Worm (Caenorhabditis elegans) whole organism, L1 larva: ENCODE measurements around the gene snpn-1.

Source experiments
- C16A3.4 ChIP-seq: fragments of 150-350 bp; optimal IDR thresholded peaks from 2 replicates; lab custom pipeline; 2014; ENCODE audit warnings: missing biosample characterization, missing genetic modification characterization
- C34B4.2 ChIP-seq: sonication (generic microtip); optimal IDR thresholded peaks from 2 replicates; lab custom pipeline; 2017; ENCODE audit warnings: mild to moderate bottlenecking, missing genetic modification characterization, missing compliant biosample characterization
- F16B12.6 ChIP-seq: fragments of 150-350 bp; optimal IDR thresholded peaks from 2 replicates; lab custom pipeline; 2014; ENCODE audit warnings: missing biosample characterization, missing genetic modification characterization
- Y116A8C.19 ChIP-seq: sonication (generic microtip); optimal IDR thresholded peaks from 2 replicates; lab custom pipeline; 2016; ENCODE audit warnings: missing compliant biosample characterization, missing genetic modification characterization, borderline replicate concordance
- blmp-1 ChIP-seq: fragments of 150-350 bp; optimal IDR thresholded peaks from 2 replicates; lab custom pipeline; 2014; ENCODE audit warnings: missing biosample characterization, missing genetic modification characterization
- ceh-63 ChIP-seq: fragments of 200-800 bp; sonication (Bioruptor generic); optimal IDR thresholded peaks from 2 replicates; lab custom pipeline; 2018; ENCODE audit warnings: mild to moderate bottlenecking, missing genetic modification characterization, missing compliant biosample characterization
- ceh-8 ChIP-seq: fragments of 200-800 bp; sonication (Bioruptor generic); optimal IDR thresholded peaks from 2 replicates; lab custom pipeline; 2018; ENCODE audit warnings: mild to moderate bottlenecking, missing genetic modification characterization, moderate library complexity, missing compliant biosample characterization
- ceh-82 ChIP-seq, 3 experiments: fragments of 150-350 bp in 1 of 3; sonication (generic microtip) in 2 of 3; optimal IDR thresholded peaks; 2 replicates each; lab custom pipeline; 2014 to 2017; ENCODE audit warnings: missing biosample characterization in 3 of 3, missing genetic modification characterization in 3 of 3
- ceh-88 ChIP-seq: fragments of 200-800 bp; sonication (Bioruptor generic); IDR thresholded peaks from 2 replicates; pipeline ENCODE4 v1.3.6; 2022; ENCODE audit warnings: missing genetic modification characterization, missing compliant biosample characterization
- ceh-90 ChIP-seq: sonication (generic microtip); optimal IDR thresholded peaks from 2 replicates; lab custom pipeline; 2016; ENCODE audit warnings: missing genetic modification characterization, missing compliant biosample characterization
- dpl-1 ChIP-seq, 3 experiments: fragments of 150-350 bp in 2 of 3; sonication (generic microtip) in 1 of 3; optimal IDR thresholded peaks; 2 replicates each; lab custom pipeline; 2014 to 2017; ENCODE audit warnings: missing biosample characterization in 3 of 3, missing genetic modification characterization in 3 of 3, missing genetic modification reagents in 3 of 3
- egl-27 ChIP-seq, 2 experiments: fragments of 150-350 bp in 1 of 2; sonication (generic microtip); optimal IDR thresholded peaks; 3 replicates each; lab custom pipeline; 2017 to 2018; ENCODE audit warnings: missing biosample characterization in 2 of 2, missing genetic modification characterization in 2 of 2, missing genetic modification reagents in 2 of 2
- elt-3 ChIP-seq, 6 experiments: fragments of 150-350 bp in 1 of 6; sonication (generic microtip); optimal IDR thresholded peaks; 2 replicates each; lab custom pipeline; 2017 to 2018; ENCODE audit warnings: missing biosample characterization in 6 of 6, missing genetic modification characterization in 6 of 6, inconsistent platforms in 1 of 6
- fkh-4 ChIP-seq: sonication (generic microtip); optimal IDR thresholded peaks from 2 replicates; lab custom pipeline; 2016; ENCODE audit warnings: missing compliant biosample characterization, missing genetic modification characterization, borderline replicate concordance
- fos-1 ChIP-seq: fragments of 150-350 bp; optimal IDR thresholded peaks from 2 replicates; lab custom pipeline; 2014; ENCODE audit warnings: missing biosample characterization, missing genetic modification characterization
- hlh-4 ChIP-seq: sonication (generic microtip); optimal IDR thresholded peaks from 2 replicates; lab custom pipeline; 2016; ENCODE audit warnings: mild to moderate bottlenecking, missing genetic modification characterization, missing compliant biosample characterization
- hpl-2 ChIP-seq: fragments of 150-350 bp; optimal IDR thresholded peaks from 2 replicates; lab custom pipeline; 2014; ENCODE audit warnings: missing biosample characterization, missing genetic modification reagents, missing genetic modification characterization
- isw-1 ChIP-seq: fragments of 200-800 bp; sonication (Bioruptor generic); IDR thresholded peaks from 2 replicates; pipeline ENCODE4 v1.3.6; 2022; ENCODE audit warnings: missing genetic modification characterization, missing compliant biosample characterization
- lin-13 ChIP-seq: fragments of 150-350 bp; optimal IDR thresholded peaks from 2 replicates; lab custom pipeline; 2014; ENCODE audit warnings: missing biosample characterization, missing genetic modification reagents, missing genetic modification characterization
- lin-14 ChIP-seq: fragments of 200-800 bp; sonication (Bioruptor generic); optimal IDR thresholded peaks from 2 replicates; lab custom pipeline; 2018; ENCODE audit warnings: mild to moderate bottlenecking, missing genetic modification characterization, moderate library complexity, missing compliant biosample characterization
- lin-15B ChIP-seq: fragments of 150-350 bp; sonication (generic microtip); optimal IDR thresholded peaks from 3 replicates; lab custom pipeline; 2014; ENCODE audit warnings: missing biosample characterization, missing genetic modification characterization
- lin-35 ChIP-seq, 2 experiments: fragments of 150-350 bp; optimal IDR thresholded peaks; 2 replicates each; lab custom pipeline; 2014; ENCODE audit warnings: missing biosample characterization in 2 of 2, missing genetic modification characterization in 2 of 2, missing genetic modification reagents in 2 of 2
- lin-39 ChIP-seq: fragments of 150-350 bp; optimal IDR thresholded peaks from 2 replicates; lab custom pipeline; 2014; ENCODE audit warnings: missing biosample characterization, missing genetic modification reagents, missing genetic modification characterization
- lir-3 ChIP-seq: sonication (generic microtip); optimal IDR thresholded peaks from 2 replicates; lab custom pipeline; 2016; ENCODE audit warnings: mild to moderate bottlenecking, missing genetic modification characterization, moderate library complexity, missing compliant biosample characterization; ENCODE audit not compliant: poor library complexity
- lsy-2 ChIP-seq, 2 experiments: fragments of 150-350 bp; optimal IDR thresholded peaks; 2 replicates each; lab custom pipeline; 2014; ENCODE audit warnings: missing biosample characterization in 2 of 2, missing genetic modification characterization in 2 of 2
- mab-9 ChIP-seq: fragments of 200-800 bp; sonication (Bioruptor generic); IDR thresholded peaks from 2 replicates; pipeline ENCODE4 v1.3.6; 2022; ENCODE audit warnings: missing genetic modification reagents, missing genetic modification characterization, missing compliant biosample characterization
- mef-2 ChIP-seq: fragments of 150-350 bp; optimal IDR thresholded peaks from 2 replicates; lab custom pipeline; 2014; ENCODE audit warnings: missing biosample characterization, missing genetic modification characterization
- mep-1 ChIP-seq: fragments of 150-350 bp; optimal IDR thresholded peaks from 2 replicates; lab custom pipeline; 2014; ENCODE audit warnings: missing biosample characterization, missing genetic modification characterization
- nhr-12 ChIP-seq: sonication (generic microtip); optimal IDR thresholded peaks from 2 replicates; lab custom pipeline; 2017; ENCODE audit warnings: missing biosample characterization, missing genetic modification characterization
- nhr-237 ChIP-seq: fragments of 150-350 bp; optimal IDR thresholded peaks from 2 replicates; lab custom pipeline; 2014; ENCODE audit warnings: missing biosample characterization, missing genetic modification characterization
- nhr-71 ChIP-seq: sonication (generic microtip); optimal IDR thresholded peaks from 2 replicates; lab custom pipeline; 2016; ENCODE audit warnings: mild to moderate bottlenecking, missing genetic modification characterization, moderate library complexity, missing compliant biosample characterization
- nhr-84 ChIP-seq: sonication (generic microtip); optimal IDR thresholded peaks from 2 replicates; lab custom pipeline; 2017; ENCODE audit warnings: missing biosample characterization, missing genetic modification characterization
- nhr-85 ChIP-seq: sonication (generic microtip); peaks from one replicate; lab custom pipeline; 2016; ENCODE audit warnings: missing genetic modification characterization, inconsistent platforms, missing compliant biosample characterization
- pqm-1 ChIP-seq: sonication (generic microtip); optimal IDR thresholded peaks from 3 replicates; lab custom pipeline; 2017; ENCODE audit warnings: missing biosample characterization, missing genetic modification characterization
- sox-4 ChIP-seq: sonication (generic microtip); optimal IDR thresholded peaks from 2 replicates; lab custom pipeline; 2016; ENCODE audit warnings: missing genetic modification characterization, missing compliant biosample characterization
- sptf-1 ChIP-seq: fragments of 150-350 bp; optimal IDR thresholded peaks from 2 replicates; lab custom pipeline; 2014; ENCODE audit warnings: missing biosample characterization, missing genetic modification characterization
- unc-130 ChIP-seq: fragments of 150-350 bp; optimal IDR thresholded peaks from 2 replicates; lab custom pipeline; 2017; ENCODE audit warnings: missing biosample characterization, missing genetic modification characterization, inconsistent platforms
- unc-30 ChIP-seq: sonication (generic microtip); optimal IDR thresholded peaks from 2 replicates; lab custom pipeline; 2017; ENCODE audit warnings: missing biosample characterization, missing genetic modification characterization
- unc-62 ChIP-seq: fragments of 150-350 bp; optimal IDR thresholded peaks from 2 replicates; lab custom pipeline; 2014; ENCODE audit warnings: missing biosample characterization, missing genetic modification reagents, missing genetic modification characterization
- unc-98 ChIP-seq: fragments of 200-800 bp; sonication (Bioruptor generic); IDR thresholded peaks from 2 replicates; pipeline ENCODE4 v1.3.6; 2022; ENCODE audit warnings: missing genetic modification characterization, missing compliant biosample characterization
- vab-15 ChIP-seq: sonication (generic microtip); optimal IDR thresholded peaks from 2 replicates; lab custom pipeline; 2017; ENCODE audit warnings: missing genotype, mild to moderate bottlenecking, missing genetic modification characterization, missing compliant biosample characterization
- xbp-1 ChIP-seq: sonication (generic microtip); optimal IDR thresholded peaks from 2 replicates; lab custom pipeline; 2016; ENCODE audit warnings: missing genetic modification characterization, missing compliant biosample characterization
- zip-4 ChIP-seq: fragments of 200-800 bp; sonication (Bioruptor generic); optimal IDR thresholded peaks from 2 replicates; lab custom pipeline; 2018; ENCODE audit warnings: mild to moderate bottlenecking, missing genetic modification characterization, moderate library complexity, missing compliant biosample characterization
- ztf-11 ChIP-seq, 2 experiments: sonication (generic microtip); optimal IDR thresholded peaks; 2 replicates each; lab custom pipeline; 2016 to 2017; ENCODE audit warnings: missing genetic modification characterization in 2 of 2, missing biosample characterization in 1 of 2, missing compliant biosample characterization in 1 of 2

Gene snpn-1

DNA sequence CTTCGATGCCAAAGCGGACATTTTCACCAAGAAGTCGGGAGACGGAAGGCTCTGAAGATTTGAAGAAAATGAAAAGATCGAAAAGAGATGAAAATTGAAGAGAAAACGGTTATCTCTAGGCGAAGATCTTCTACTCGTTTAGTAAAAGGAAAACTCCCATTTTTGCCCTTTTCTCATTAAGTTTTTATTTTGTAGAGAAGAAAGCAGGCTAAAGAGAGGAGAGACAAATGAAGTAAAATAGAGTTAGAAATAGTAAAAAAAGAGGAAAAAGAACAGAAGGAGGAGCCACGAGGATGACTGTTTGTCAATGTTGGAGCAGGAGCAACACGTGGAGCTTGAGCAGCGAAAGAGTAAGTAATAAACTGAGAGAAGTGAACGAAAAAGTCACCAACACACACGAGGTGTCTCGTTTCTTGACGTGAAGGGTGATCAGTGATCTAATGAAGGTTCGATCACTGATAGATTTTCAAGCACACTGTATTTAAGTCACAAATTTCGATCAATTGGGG lies 2.0 kb downstream of the snpn-1 start, which contains the start of gene ivd-1 (continued):
- TF ChIP-seq mab-9 (GFP tag; lab: Robert Waterston, UW) (no peak), xbp-1 (tag; lab: Kevin White, UChicago) (no peak), nhr-71 (peak; percentile 49), lin-39 (tag; lab: Kevin White, UChicago) (no peak), sox-4 (no peak), isw-1 (GFP tag; lab: Robert Waterston, UW) (no peak), ceh-8 (GFP tag; lab: Kevin White, UChicago) (no peak), ceh-82 (tag; optimal IDR thresholded peaks at IDR 0.05; lab: Kevin White, UChicago) (no peak), fos-1 (no peak), sptf-1 (tag; lab: Kevin White, UChicago) (no peak), nhr-84 (tag; lab: Kevin White, UChicago) (no peak), vab-15 (no peak), lin-13 (GFP tag; lab: Kevin White, UChicago) (no peak), nhr-237 (tag; lab: Kevin White, UChicago) (no peak), elt-3 (tag; optimal IDR thresholded peaks at IDR 0.05; lab: Kevin White, UChicago) (no peak), nhr-85 (tag; lab: Kevin White, UChicago) (no peak), unc-30 (tag; lab: Kevin White, UChicago) (no peak), blmp-1 (tag; lab: Kevin White, UChicago) (peak; percentile 86), lin-14 (GFP tag; lab: Kevin White, UChicago) (peak; percentile 51), ztf-11 (tag; optimal IDR thresholded peaks at IDR 0.05; lab: Kevin White, UChicago) (no peak), ceh-63 (no peak), hpl-2 (GFP tag; lab: Kevin White, UChicago) (no peak), unc-130 (tag; lab: Kevin White, UChicago) (no peak), mef-2 (tag; lab: Kevin White, UChicago) (no peak), Y116A8C.19 (tag; lab: Kevin White, UChicago) (no peak), ceh-90 (tag; lab: Kevin White, UChicago) (no peak), fkh-4 (tag; lab: Kevin White, UChicago) (no peak), pqm-1 (no peak), F16B12.6 (tag; lab: Kevin White, UChicago) (no peak), hlh-4 (tag; lab: Kevin White, UChicago) (no peak), ceh-88 (no peak), lin-15B (tag; lab: Kevin White, UChicago) (no peak), C16A3.4 (tag; lab: Kevin White, UChicago) (no peak), lin-35 (GFP tag; optimal IDR thresholded peaks at IDR 0.05; lab: Kevin White, UChicago) (peak in 1 of 2 experiments; percentile 39), lir-3 (tag; lab: Kevin White, UChicago) (peak; percentile 28)

DNA sequence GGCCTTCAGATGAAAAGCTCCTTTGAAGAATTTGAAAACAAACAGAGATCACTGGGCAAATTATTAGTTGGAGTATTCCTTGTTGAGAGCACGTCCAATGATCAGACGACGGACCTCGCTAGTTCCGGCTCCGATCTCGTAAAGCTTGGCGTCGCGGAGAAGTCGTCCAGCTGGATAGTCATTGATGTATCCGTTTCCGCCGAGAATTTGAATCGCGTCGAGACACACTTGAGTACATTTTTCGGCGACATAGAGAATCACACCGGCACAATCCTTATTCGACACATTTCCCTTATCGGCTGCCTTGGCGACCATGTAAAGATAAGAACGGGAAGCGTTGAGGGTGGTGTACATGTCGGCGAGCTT lies 3.9 kb downstream of the snpn-1 start:
- TF ChIP-seq lsy-2 (tag; optimal IDR thresholded peaks at IDR 0.05; lab: Kevin White, UChicago): no peak
- TF ChIP-seq ceh-82 (tag; optimal IDR thresholded peaks at IDR 0.05; lab: Kevin White, UChicago): no peak
- TF ChIP-seq unc-62 (GFP tag; lab: Kevin White, UChicago): no peak
- no peak for TF ChIP-seq C34B4.2
- no peak for TF ChIP-seq dpl-1 (GFP tag; optimal IDR thresholded peaks at IDR 0.05; lab: Kevin White, UChicago)
- TF ChIP-seq unc-98: no peak
- no peak for TF ChIP-seq unc-30 (tag; lab: Kevin White, UChicago)
- no peak for TF ChIP-seq nhr-12 (tag; lab: Kevin White, UChicago)
- TF ChIP-seq egl-27 (tag; optimal IDR thresholded peaks at IDR 0.05; lab: Kevin White, UChicago): no peak
- TF ChIP-seq ztf-11 (tag; optimal IDR thresholded peaks at IDR 0.05; lab: Kevin White, UChicago): no peak
- no peak for TF ChIP-seq zip-4 (GFP tag; lab: Kevin White, UChicago)
- no peak for TF ChIP-seq ceh-88
- no peak for TF ChIP-seq mep-1 (tag; lab: Kevin White, UChicago)
- no peak for TF ChIP-seq fos-1
